Fruit fly (Drosophila melanogaster) whole organism, embryonic: Measurements from ENCODE around the gene Mst85C.

Experiments
- Abd-B ChIP-seq: fragments of 200-800 bp; sonication (Bioruptor generic); optimal IDR thresholded peaks from 2 replicates; lab custom pipeline; 2018; ENCODE audit warnings: missing biosample characterization, mild to moderate bottlenecking, missing genetic modification characterization, moderate library complexity
- Asciz ChIP-seq: fragments of 200-800 bp; sonication (Bioruptor generic); optimal IDR thresholded peaks from 2 replicates; lab custom pipeline; 2017; ENCODE audit warnings: missing biosample characterization, mild to moderate bottlenecking, missing genetic modification characterization, missing genetic modification reagents
- BEAF-32 ChIP-seq: fragments of 200-800 bp; sonication (Bioruptor generic); optimal IDR thresholded peaks from 3 replicates; lab custom pipeline; 2017; ENCODE audit warnings: missing biosample characterization, missing genetic modification characterization, mild to moderate bottlenecking, moderate library complexity, missing genetic modification reagents
- CG10267 ChIP-seq: fragments of 200-800 bp; sonication (Bioruptor generic); optimal IDR thresholded peaks from 2 replicates; lab custom pipeline; 2018; ENCODE audit warnings: missing biosample characterization, mild to moderate bottlenecking, missing genetic modification characterization, moderate library complexity
- CG10462 ChIP-seq: fragments of 200-800 bp; sonication (Bioruptor generic); optimal IDR thresholded peaks from 2 replicates; lab custom pipeline; 2016; ENCODE audit warnings: missing biosample characterization, missing genetic modification characterization
- CG10565 ChIP-seq: fragments of 200-800 bp; sonication (Bioruptor generic); optimal IDR thresholded peaks from 3 replicates; lab custom pipeline; 2016; ENCODE audit warnings: missing biosample characterization, mild to moderate bottlenecking, missing genetic modification characterization
- CG11695 ChIP-seq: fragments of 200-800 bp; sonication (Bioruptor generic); IDR thresholded peaks from 3 replicates; pipeline ENCODE4 v1.3.6; 2022; ENCODE audit warnings: missing biosample characterization, missing genetic modification characterization
- CG15514 ChIP-seq: fragments of 200-800 bp; sonication (Bioruptor generic); optimal IDR thresholded peaks from 3 replicates; lab custom pipeline; 2017; ENCODE audit warnings: missing biosample characterization, missing genetic modification characterization, mild to moderate bottlenecking, moderate library complexity, missing genetic modification reagents
- CG1603 ChIP-seq: fragments of 200-800 bp; sonication (Bioruptor generic); optimal IDR thresholded peaks from 2 replicates; lab custom pipeline; 2019; ENCODE audit warnings: missing biosample characterization, mild to moderate bottlenecking, missing genetic modification characterization, moderate library complexity
- CG16813 ChIP-seq: fragments of 200-800 bp; sonication (Bioruptor generic); IDR thresholded peaks from 3 replicates; pipeline ENCODE4 v1.3.6; 2022; ENCODE audit warnings: missing biosample characterization, missing genetic modification characterization; ENCODE audit not compliant: partially characterized antibody
- CG17912 ChIP-seq: fragments of 200-800 bp; sonication (Bioruptor generic); optimal IDR thresholded peaks from 2 replicates; lab custom pipeline; 2018; ENCODE audit warnings: missing biosample characterization, mild to moderate bottlenecking, missing genetic modification characterization
- CG18476 ChIP-seq: fragments of 200-800 bp; sonication (Bioruptor generic); optimal IDR thresholded peaks from 2 replicates; lab custom pipeline; 2016; ENCODE audit warnings: missing biosample characterization, mild to moderate bottlenecking, missing genetic modification characterization
- CG2889 ChIP-seq: fragments of 200-800 bp; sonication (Bioruptor generic); IDR thresholded peaks from 3 replicates; pipeline ENCODE4 v1.3.6; 2022; ENCODE audit warnings: missing biosample characterization, missing genetic modification characterization
- CG30020 ChIP-seq: fragments of 200-800 bp; optimal IDR thresholded peaks from 2 replicates; lab custom pipeline; 2019; ENCODE audit warnings: missing biosample characterization, mild to moderate bottlenecking, missing genetic modification characterization, moderate library complexity
- CG33213 ChIP-seq: fragments of 200-800 bp; sonication (Bioruptor generic); optimal IDR thresholded peaks from 3 replicates; lab custom pipeline; 2016; ENCODE audit warnings: missing biosample characterization, missing genetic modification characterization
- CG34224 ChIP-seq: fragments of 200-800 bp; sonication (Bioruptor generic); IDR thresholded peaks from 3 replicates; pipeline ENCODE4 v1.3.6; 2022; ENCODE audit warnings: missing biosample characterization, missing genetic modification characterization; ENCODE audit not compliant: partially characterized antibody
- CG34376 ChIP-seq: fragments of 200-800 bp; sonication (Bioruptor generic); optimal IDR thresholded peaks from 2 replicates; lab custom pipeline; 2018; ENCODE audit warnings: missing biosample characterization, mild to moderate bottlenecking, missing genetic modification characterization
- CG34422 ChIP-seq: fragments of 200-800 bp; sonication (Bioruptor generic); IDR thresholded peaks from 3 replicates; pipeline ENCODE4 v1.3.6; 2022; ENCODE audit warnings: missing biosample characterization, missing genetic modification characterization
- CG3838 ChIP-seq: fragments of 200-800 bp; sonication (Bioruptor generic); optimal IDR thresholded peaks from 3 replicates; lab custom pipeline; 2016; ENCODE audit warnings: missing biosample characterization, missing genetic modification characterization
- CG6254 ChIP-seq: fragments of 200-800 bp; sonication (Bioruptor generic); optimal IDR thresholded peaks from 3 replicates; lab custom pipeline; 2017; ENCODE audit warnings: mild to moderate bottlenecking, missing biosample characterization, missing genetic modification reagents, missing genetic modification characterization
- CG6765 ChIP-seq: fragments of 200-800 bp; sonication (Bioruptor generic); optimal IDR thresholded peaks from 3 replicates; lab custom pipeline; 2017; ENCODE audit warnings: missing biosample characterization, mild to moderate bottlenecking, missing genetic modification characterization
- CG6791 ChIP-seq: fragments of 200-800 bp; sonication (Bioruptor generic); IDR thresholded peaks from 3 replicates; pipeline ENCODE4 v1.3.6; 2022; ENCODE audit warnings: missing biosample characterization, missing genetic modification characterization; ENCODE audit not compliant: partially characterized antibody
- CG9797 ChIP-seq: fragments of 200-800 bp; sonication (Bioruptor generic); optimal IDR thresholded peaks from 3 replicates; lab custom pipeline; 2018; ENCODE audit warnings: missing biosample characterization, mild to moderate bottlenecking, missing genetic modification characterization
- CHES-1-like ChIP-seq: fragments of 200-800 bp; sonication (Bioruptor generic); optimal IDR thresholded peaks from 2 replicates; lab custom pipeline; 2016; ENCODE audit warnings: missing biosample characterization, missing genetic modification characterization
- CkIIα-i1 ChIP-seq: fragments of 200-800 bp; sonication (Bioruptor generic); IDR thresholded peaks from 2 replicates; pipeline ENCODE4 v1.3.6; 2022; ENCODE audit warnings: missing biosample characterization, missing genetic modification characterization
- Doc2 ChIP-seq: fragments of 200-800 bp; sonication (Bioruptor generic); IDR thresholded peaks from 2 replicates; pipeline ENCODE4 v1.3.6; 2022; ENCODE audit warnings: missing biosample characterization, missing genetic modification characterization
- Doc3 ChIP-seq: fragments of 200-800 bp; sonication (Bioruptor generic); IDR thresholded peaks from 3 replicates; pipeline ENCODE4 v1.3.6; 2022; ENCODE audit warnings: missing biosample characterization, missing genetic modification characterization; ENCODE audit not compliant: partially characterized antibody
- MBD-R2 ChIP-seq: fragments of 200-800 bp; sonication (Bioruptor generic); IDR thresholded peaks from 2 replicates; pipeline ENCODE4 v1.3.6; 2022; ENCODE audit warnings: missing biosample characterization, missing genetic modification characterization
- MESR4 ChIP-seq: fragments of 200-800 bp; sonication (Bioruptor generic); optimal IDR thresholded peaks from 2 replicates; lab custom pipeline; 2018; ENCODE audit warnings: missing biosample characterization, mild to moderate bottlenecking, missing genetic modification characterization, moderate library complexity
- Opbp ChIP-seq: fragments of 200-800 bp; sonication (Bioruptor generic); IDR thresholded peaks from 3 replicates; pipeline ENCODE4 v1.3.6; 2022; ENCODE audit warnings: missing biosample characterization, missing genetic modification characterization; ENCODE audit not compliant: partially characterized antibody
- Pdp1 ChIP-seq, 2 experiments: fragments of 200-800 bp; sonication (Bioruptor generic); optimal IDR thresholded peaks; 3 replicates each; lab custom pipeline; 2016; ENCODE audit warnings: missing biosample characterization in 2 of 2, missing genetic modification characterization in 2 of 2, mild to moderate bottlenecking in 1 of 2, moderate library complexity in 1 of 2
- Sry-β ChIP-seq: fragments of 200-800 bp; sonication (Bioruptor generic); optimal IDR thresholded peaks from 2 replicates; lab custom pipeline; 2018; ENCODE audit warnings: missing biosample characterization, mild to moderate bottlenecking, missing genetic modification characterization, moderate library complexity
- Usf ChIP-seq: fragments of 200-800 bp; sonication (Bioruptor generic); optimal IDR thresholded peaks from 2 replicates; lab custom pipeline; 2017; ENCODE audit warnings: missing genotype, missing biosample characterization, missing genetic modification characterization
- Xbp1 ChIP-seq: fragments of 200-800 bp; sonication (Bioruptor generic); optimal IDR thresholded peaks from 3 replicates; lab custom pipeline; 2016; ENCODE audit warnings: missing biosample characterization, mild to moderate bottlenecking, missing genetic modification characterization
- YL-1 ChIP-seq: fragments of 200-800 bp; sonication (Bioruptor generic); optimal IDR thresholded peaks from 3 replicates; lab custom pipeline; 2017; ENCODE audit warnings: missing biosample characterization, mild to moderate bottlenecking, missing genetic modification characterization
- bsh ChIP-seq, 2 experiments: fragments of 200-800 bp; sonication (Bioruptor generic); optimal IDR thresholded peaks; 2 replicates each; lab custom pipeline; 2017 to 2018; ENCODE audit warnings: mild to moderate bottlenecking in 2 of 2, missing biosample characterization in 2 of 2, missing genetic modification characterization in 2 of 2, moderate library complexity in 1 of 2
- cas ChIP-seq: fragments of 200-800 bp; sonication (Bioruptor generic); IDR thresholded peaks from 2 replicates; pipeline ENCODE4 v1.3.6; 2022; ENCODE audit warnings: missing biosample characterization, missing genetic modification characterization
- corto ChIP-seq: fragments of 200-800 bp; sonication (Bioruptor generic); optimal IDR thresholded peaks from 2 replicates; lab custom pipeline; 2016; ENCODE audit warnings: missing biosample characterization, mild to moderate bottlenecking, missing genetic modification characterization, moderate library complexity
- ems ChIP-seq: fragments of 200-800 bp; sonication (Bioruptor generic); optimal IDR thresholded peaks from 3 replicates; lab custom pipeline; 2016; ENCODE audit warnings: missing biosample characterization, missing genetic modification characterization
- eyg ChIP-seq: fragments of 200-800 bp; sonication (Bioruptor generic); optimal IDR thresholded peaks from 3 replicates; lab custom pipeline; 2016; ENCODE audit warnings: missing biosample characterization, missing genetic modification characterization
- fd102C ChIP-seq: fragments of 200-800 bp; sonication (Bioruptor generic); optimal IDR thresholded peaks from 2 replicates; lab custom pipeline; 2018; ENCODE audit warnings: missing biosample characterization, mild to moderate bottlenecking, missing genetic modification characterization, moderate library complexity
- ham ChIP-seq: fragments of 200-800 bp; sonication (Bioruptor generic); IDR thresholded peaks from 2 replicates; pipeline ENCODE4 v1.3.6; 2022; ENCODE audit warnings: missing biosample characterization, missing genetic modification characterization
- jumu ChIP-seq: fragments of 200-800 bp; sonication (Bioruptor generic); optimal IDR thresholded peaks from 3 replicates; lab custom pipeline; 2016; ENCODE audit warnings: missing biosample characterization, missing genetic modification characterization
- lmd ChIP-seq: fragments of 200-800 bp; sonication (Bioruptor generic); IDR thresholded peaks from 2 replicates; pipeline ENCODE4 v1.3.6; 2022; ENCODE audit warnings: missing biosample characterization, missing genetic modification characterization
- org-1 ChIP-seq: fragments of 200-800 bp; sonication (Bioruptor generic); optimal IDR thresholded peaks from 2 replicates; lab custom pipeline; 2017; ENCODE audit warnings: missing biosample characterization, missing genetic modification characterization
- p53 ChIP-seq: fragments of 200-800 bp; sonication (Bioruptor generic); optimal IDR thresholded peaks from 2 replicates; lab custom pipeline; 2016; ENCODE audit warnings: missing biosample characterization, missing genetic modification characterization
- pzg ChIP-seq: fragments of 200-800 bp; sonication (Bioruptor generic); optimal IDR thresholded peaks from 3 replicates; lab custom pipeline; 2018; ENCODE audit warnings: missing biosample characterization, mild to moderate bottlenecking, missing genetic modification characterization, moderate library complexity
- sens ChIP-seq: fragments of 200-800 bp; sonication (Bioruptor generic); peaks from one replicate; lab custom pipeline; 2016; ENCODE audit warnings: missing biosample characterization, missing genetic modification characterization
- trem ChIP-seq: fragments of 200-800 bp; optimal IDR thresholded peaks from 3 replicates; lab custom pipeline; 2019; ENCODE audit warnings: missing biosample characterization, mild to moderate bottlenecking, missing genetic modification characterization, moderate library complexity
- z ChIP-seq: fragments of 200-800 bp; sonication (Bioruptor generic); IDR thresholded peaks from 3 replicates; pipeline ENCODE4 v1.3.6; 2022; ENCODE audit warnings: missing biosample characterization, missing genetic modification characterization

Mst85C gene

dm6 chr3R:9019689-9020138 lies 28.7 kb upstream of the Mst85C start, which contains the start of gene tgo (continued):
- TF ChIP-seq trem (tag; lab: Kevin White, UChicago): peak; percentile 73
- no peak for TF ChIP-seq CkIIα-i1 (GFP tag; lab: Robert Waterston, UW)
- TF ChIP-seq CG6791: 0 out of 3 replicates have a peak, but pooled peaks have one; percentile 55
- TF ChIP-seq bsh (GFP tag; optimal IDR thresholded peaks at IDR 0.05; lab: Kevin White, UChicago): no peak
- peak; percentile 17 for TF ChIP-seq CG33213 (GFP tag; lab: Kevin White, UChicago)
- TF ChIP-seq CG2889 (GFP tag; lab: Robert Waterston, UW): no peak
- TF ChIP-seq sens (GFP tag; lab: Kevin White, UChicago): peak; percentile 88
- TF ChIP-seq Abd-B (GFP tag; lab: Kevin White, UChicago): peak; percentile 21
- TF ChIP-seq CG10462 (GFP tag; lab: Kevin White, UChicago): no peak
- no peak for TF ChIP-seq CG18476
- TF ChIP-seq CG1603 (tag; lab: Kevin White, UChicago): peak; percentile 82
- no peak for TF ChIP-seq fd102C
- peak; percentile 48 for TF ChIP-seq MBD-R2 (GFP tag; lab: Robert Waterston, UW)
- TF ChIP-seq CG6254: no peak
- TF ChIP-seq lmd (GFP tag; lab: Robert Waterston, UW): no peak
- TF ChIP-seq Usf (GFP tag; lab: Kevin White, UChicago): no peak
- TF ChIP-seq CG15514 (GFP tag; lab: Kevin White, UChicago): peak; percentile 75
- no peak for TF ChIP-seq Asciz (GFP tag; lab: Kevin White, UChicago)
- peak; percentile 96 for TF ChIP-seq YL-1 (GFP tag; lab: Kevin White, UChicago)
- no peak for TF ChIP-seq CG11695 (GFP tag; lab: Robert Waterston, UW)
- TF ChIP-seq p53: no peak
- no peak for TF ChIP-seq cas (GFP tag; lab: Robert Waterston, UW)
- no peak for TF ChIP-seq eyg (GFP tag; lab: Kevin White, UChicago)
- TF ChIP-seq CG34422 (GFP tag; lab: Robert Waterston, UW): peak; percentile 83; the same call in 1 of the 3 replicates
- TF ChIP-seq Xbp1 (GFP tag; lab: Kevin White, UChicago): no peak
- peak; percentile 94 for TF ChIP-seq CG9797 (GFP tag; lab: Kevin White, UChicago)
- TF ChIP-seq Doc3: no peak
- peak; percentile 74 for TF ChIP-seq CG34224 (GFP tag; lab: Robert Waterston, UW)
- peak; percentile 96 for TF ChIP-seq pzg (GFP tag; lab: Kevin White, UChicago)
- TF ChIP-seq MESR4 (GFP tag; lab: Kevin White, UChicago): peak; percentile 96
- peak; percentile 58; the same call in 2 of the 3 replicates for TF ChIP-seq Opbp (GFP tag; lab: Robert Waterston, UW)
- no peak for TF ChIP-seq ham (GFP tag; lab: Robert Waterston, UW)
- TF ChIP-seq CG34376 (GFP tag; lab: Kevin White, UChicago): peak; percentile 62
- no peak for TF ChIP-seq Doc2
- no peak for TF ChIP-seq Sry-β (GFP tag; lab: Kevin White, UChicago)
- TF ChIP-seq jumu (GFP tag; lab: Kevin White, UChicago): no peak
- TF ChIP-seq CG10267: peak; percentile 61
- no peak for TF ChIP-seq ems (GFP tag; lab: Kevin White, UChicago)
- peak; percentile 65 for TF ChIP-seq BEAF-32 (GFP tag; lab: Kevin White, UChicago)
- no peak for TF ChIP-seq z (GFP tag; lab: Robert Waterston, UW)
- no peak for TF ChIP-seq CG10565
- no peak for TF ChIP-seq CG17912 (GFP tag; lab: Kevin White, UChicago)
- TF ChIP-seq org-1: no peak
- peak; percentile 64 for TF ChIP-seq CHES-1-like (GFP tag; lab: Kevin White, UChicago)
- TF ChIP-seq corto (GFP tag; lab: Kevin White, UChicago): no peak
- TF ChIP-seq Pdp1 (GFP tag; optimal IDR thresholded peaks at IDR 0.05; lab: Kevin White, UChicago): peak in 1 of 2 experiments; percentile 53
- TF ChIP-seq CG30020 (tag; lab: Kevin White, UChicago): peak; percentile 43
- no peak for TF ChIP-seq CG6765 (GFP tag; lab: Kevin White, UChicago)
- TF ChIP-seq CG16813 (GFP tag; lab: Robert Waterston, UW): peak; percentile 11; the same call in 1 of the 3 replicates
- TF ChIP-seq CG3838 (GFP tag; lab: Kevin White, UChicago): no peak
